Worm (Caenorhabditis elegans) whole organism, L2 larva: ENCODE measurements around the gene R10D12.13.
A peak's percentile ranks its signal among the peaks of the same experiment; 100 is the strongest.

Experiments used
- C34F6.9 ChIP-seq: fragments of 150-350 bp; optimal IDR thresholded peaks from 2 replicates; lab custom pipeline; 2014; ENCODE audit warnings: missing biosample characterization, missing genetic modification characterization
- F13H6.1 ChIP-seq: sonication (generic microtip); optimal IDR thresholded peaks from 2 replicates; lab custom pipeline; 2016; ENCODE audit warnings: missing genetic modification characterization, missing compliant biosample characterization
- R02D3.7 ChIP-seq: fragments of 150-350 bp; optimal IDR thresholded peaks from 2 replicates; lab custom pipeline; 2014; ENCODE audit warnings: missing biosample characterization, missing genetic modification characterization
- Y55F3AM.14 ChIP-seq: fragments of 200-800 bp; sonication (Bioruptor generic); optimal IDR thresholded peaks from 2 replicates; lab custom pipeline; 2018; ENCODE audit warnings: mild to moderate bottlenecking, missing genetic modification characterization, missing compliant biosample characterization
- ZK546.5 ChIP-seq: sonication (generic microtip); optimal IDR thresholded peaks from 2 replicates; lab custom pipeline; 2017; ENCODE audit warnings: missing biosample characterization, missing genetic modification characterization
- alr-1 ChIP-seq: fragments of 150-350 bp; optimal IDR thresholded peaks from 2 replicates; lab custom pipeline; 2014; ENCODE audit warnings: missing biosample characterization, missing genetic modification characterization
- aly-2 ChIP-seq: fragments of 150-350 bp; optimal IDR thresholded peaks from 2 replicates; lab custom pipeline; 2014; ENCODE audit warnings: missing biosample characterization, missing genetic modification characterization
- ama-1 ChIP-seq: fragments of 150-350 bp; optimal IDR thresholded peaks from 2 replicates; lab custom pipeline; 2018; ENCODE audit warnings: inconsistent platforms
- blmp-1 ChIP-seq: sonication (generic microtip); optimal IDR thresholded peaks from 2 replicates; lab custom pipeline; 2017; ENCODE audit warnings: missing genetic modification characterization, mild to moderate bottlenecking, missing compliant biosample characterization, antibody characterized with exemption, moderate library complexity; ENCODE audit not compliant: insufficient read depth
- ceh-16 ChIP-seq: fragments of 150-350 bp; optimal IDR thresholded peaks from 2 replicates; lab custom pipeline; 2014; ENCODE audit warnings: missing biosample characterization, missing genetic modification characterization
- crh-2 ChIP-seq: sonication (generic microtip); optimal IDR thresholded peaks from 2 replicates; lab custom pipeline; 2017; ENCODE audit warnings: missing biosample characterization, missing genetic modification characterization
- dmd-4 ChIP-seq: sonication (generic microtip); optimal IDR thresholded peaks from 2 replicates; lab custom pipeline; 2017; ENCODE audit warnings: missing biosample characterization, missing genetic modification characterization
- egl-27 ChIP-seq: sonication (generic microtip); optimal IDR thresholded peaks from 3 replicates; lab custom pipeline; 2017; ENCODE audit warnings: missing biosample characterization, missing genetic modification reagents, missing genetic modification characterization
- elt-1 ChIP-seq: fragments of 150-350 bp; optimal IDR thresholded peaks from 2 replicates; lab custom pipeline; 2014; ENCODE audit warnings: missing biosample characterization, missing genetic modification characterization
- elt-3 ChIP-seq: sonication (generic microtip); optimal IDR thresholded peaks from 2 replicates; lab custom pipeline; 2017; ENCODE audit warnings: missing biosample characterization, missing genetic modification characterization
- gmeb-1 ChIP-seq: fragments of 150-350 bp; optimal IDR thresholded peaks from 2 replicates; lab custom pipeline; 2014; ENCODE audit warnings: missing biosample characterization, missing genetic modification characterization
- lin-11 ChIP-seq: fragments of 150-350 bp; sonication (generic microtip); optimal IDR thresholded peaks from 2 replicates; lab custom pipeline; 2014; ENCODE audit warnings: missing biosample characterization, missing genetic modification characterization, inconsistent platforms, mixed read lengths
- lin-13 ChIP-seq: fragments of 150-350 bp; optimal IDR thresholded peaks from 2 replicates; lab custom pipeline; 2014; ENCODE audit warnings: missing biosample characterization, missing genetic modification reagents, missing genetic modification characterization
- lin-39 ChIP-seq: fragments of 150-350 bp; optimal IDR thresholded peaks from 2 replicates; lab custom pipeline; 2014; ENCODE audit warnings: missing biosample characterization, missing genetic modification reagents, missing genetic modification characterization
- lsy-2 ChIP-seq, 2 experiments: fragments of 150-350 bp in 1 of 2; sonication (generic microtip) in 1 of 2; optimal IDR thresholded peaks; 2 replicates each; lab custom pipeline; 2014 to 2017; ENCODE audit warnings: missing biosample characterization in 2 of 2, missing genetic modification characterization in 2 of 2
- mab-5 ChIP-seq: fragments of 150-350 bp; optimal IDR thresholded peaks from 2 replicates; lab custom pipeline; 2014; ENCODE audit warnings: missing biosample characterization, missing genetic modification characterization
- mbf-1 ChIP-seq: sonication (generic microtip); optimal IDR thresholded peaks from 2 replicates; lab custom pipeline; 2017; ENCODE audit warnings: missing biosample characterization, missing genetic modification characterization
- mdl-1 ChIP-seq, 2 experiments: fragments of 150-350 bp in 1 of 2; sonication (generic microtip) in 1 of 2; optimal IDR thresholded peaks; 2 replicates each; lab custom pipeline; 2017; ENCODE audit warnings: missing biosample characterization in 2 of 2, missing genetic modification characterization in 2 of 2
- nhr-10 ChIP-seq: sonication (generic microtip); optimal IDR thresholded peaks from 2 replicates; lab custom pipeline; 2017; ENCODE audit warnings: missing biosample characterization, missing genetic modification characterization
- nhr-11 ChIP-seq: fragments of 150-350 bp; optimal IDR thresholded peaks from 2 replicates; lab custom pipeline; 2014; ENCODE audit warnings: missing biosample characterization, missing genetic modification characterization
- nhr-12 ChIP-seq: fragments of 150-350 bp; optimal IDR thresholded peaks from 2 replicates; lab custom pipeline; 2014; ENCODE audit warnings: missing biosample characterization, missing genetic modification characterization
- nhr-129 ChIP-seq: fragments of 150-350 bp; optimal IDR thresholded peaks from 2 replicates; lab custom pipeline; 2014; ENCODE audit warnings: missing biosample characterization, missing genetic modification characterization
- nhr-21 ChIP-seq: fragments of 150-350 bp; optimal IDR thresholded peaks from 2 replicates; lab custom pipeline; 2014; ENCODE audit warnings: missing biosample characterization, missing genetic modification characterization
- nhr-23 ChIP-seq: fragments of 150-350 bp; optimal IDR thresholded peaks from 2 replicates; lab custom pipeline; 2014; ENCODE audit warnings: missing biosample characterization, missing genetic modification reagents, missing genetic modification characterization
- nhr-237 ChIP-seq: fragments of 150-350 bp; optimal IDR thresholded peaks from 2 replicates; lab custom pipeline; 2014; ENCODE audit warnings: missing biosample characterization, missing genetic modification characterization
- nhr-25 ChIP-seq: fragments of 150-350 bp; sonication (generic microtip); optimal IDR thresholded peaks from 3 replicates; lab custom pipeline; 2014; ENCODE audit warnings: missing biosample characterization, missing genetic modification characterization
- nhr-6 ChIP-seq: fragments of 150-350 bp; optimal IDR thresholded peaks from 2 replicates; lab custom pipeline; 2014; ENCODE audit warnings: missing biosample characterization, missing genetic modification characterization
- nhr-77 ChIP-seq: fragments of 150-350 bp; optimal IDR thresholded peaks from 2 replicates; lab custom pipeline; 2014; ENCODE audit warnings: missing biosample characterization, missing genetic modification characterization
- peb-1 ChIP-seq: fragments of 150-350 bp; optimal IDR thresholded peaks from 2 replicates; lab custom pipeline; 2014; ENCODE audit warnings: missing biosample characterization, missing genetic modification characterization
- sem-4 ChIP-seq: fragments of 150-350 bp; optimal IDR thresholded peaks from 2 replicates; lab custom pipeline; 2014; ENCODE audit warnings: missing biosample characterization, missing genetic modification reagents, missing genetic modification characterization
- skn-1 ChIP-seq: sonication (generic microtip); optimal IDR thresholded peaks from 2 replicates; lab custom pipeline; 2017; ENCODE audit warnings: missing biosample characterization, missing genetic modification characterization
- sma-3 ChIP-seq: sonication (generic microtip); optimal IDR thresholded peaks from 2 replicates; lab custom pipeline; 2016; ENCODE audit warnings: missing genetic modification reagents, missing genetic modification characterization, missing compliant biosample characterization
- sma-9 ChIP-seq, 2 experiments: fragments of 150-350 bp in 1 of 2; sonication (generic microtip) in 1 of 2; optimal IDR thresholded peaks; 2 replicates each; lab custom pipeline; 2014 to 2016; ENCODE audit warnings: missing genetic modification characterization in 2 of 2, mild to moderate bottlenecking in 1 of 2, missing biosample characterization in 1 of 2, missing compliant biosample characterization in 1 of 2, missing genetic modification reagents in 1 of 2, moderate library complexity in 1 of 2
- snpc-4 ChIP-seq: fragments of 150-350 bp; optimal IDR thresholded peaks from 2 replicates; lab custom pipeline; 2014; ENCODE audit warnings: missing biosample characterization, missing genetic modification characterization
- unc-39 ChIP-seq: fragments of 150-350 bp; optimal IDR thresholded peaks from 2 replicates; lab custom pipeline; 2014; ENCODE audit warnings: missing biosample characterization, missing genetic modification characterization
- unc-55 ChIP-seq: fragments of 150-350 bp; sonication (generic microtip); optimal IDR thresholded peaks from 3 replicates; lab custom pipeline; 2014; ENCODE audit warnings: missing biosample characterization, missing genetic modification reagents, missing genetic modification characterization
- unc-62 ChIP-seq: fragments of 150-350 bp; optimal IDR thresholded peaks from 2 replicates; lab custom pipeline; 2014; ENCODE audit warnings: missing biosample characterization, missing genetic modification reagents, missing genetic modification characterization
- zag-1 ChIP-seq: fragments of 150-350 bp; optimal IDR thresholded peaks from 2 replicates; lab custom pipeline; 2014; ENCODE audit warnings: missing biosample characterization, missing genetic modification characterization
- ztf-1 ChIP-seq: fragments of 200-800 bp; sonication (Bioruptor generic); conservative IDR thresholded peaks from 2 replicates; pipeline ENCODE4 v1.3.6; 2022; ENCODE audit warnings: missing genetic modification characterization, missing compliant biosample characterization
- ztf-11 ChIP-seq: sonication (generic microtip); optimal IDR thresholded peaks from 2 replicates; lab custom pipeline; 2017; ENCODE audit warnings: missing biosample characterization, missing genetic modification characterization
- ztf-4 ChIP-seq: fragments of 150-350 bp; optimal IDR thresholded peaks from 2 replicates; lab custom pipeline; 2014; ENCODE audit warnings: missing biosample characterization, missing genetic modification characterization

R10D12.13 gene

DNA sequence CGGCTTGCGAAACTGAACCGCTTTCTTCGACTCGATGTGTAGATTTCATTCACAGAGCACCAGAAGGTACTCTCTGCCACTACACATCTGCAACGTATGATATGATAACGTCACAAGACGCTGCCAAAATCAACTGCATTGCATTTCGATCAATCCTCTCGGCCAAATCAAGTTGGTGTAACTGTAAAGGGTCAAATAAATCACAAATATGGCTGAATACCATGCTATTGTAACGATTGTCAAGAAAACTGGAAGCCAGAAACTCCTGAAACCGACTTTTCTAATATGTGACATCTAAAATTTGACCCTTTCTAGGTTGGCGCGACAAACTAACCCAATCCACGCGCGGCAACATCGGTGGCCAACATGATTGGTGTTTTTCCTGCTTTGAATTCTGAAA is 47.8 kb downstream of the R10D12.13 start:
- TF ChIP-seq crh-2: no peak
- TF ChIP-seq nhr-11: no peak
- TF ChIP-seq ceh-16: no peak
- TF ChIP-seq ztf-1 (GFP tag; lab: Robert Waterston, UW): no peak
- TF ChIP-seq sma-9 (GFP tag; optimal IDR thresholded peaks at IDR 0.05; lab: Kevin White, UChicago): no peak
- TF ChIP-seq sma-9 (tag; optimal IDR thresholded peaks at IDR 0.05; lab: Kevin White, UChicago): no peak
- TF ChIP-seq sma-3 (GFP tag; lab: Kevin White, UChicago): no peak
- TF ChIP-seq nhr-23: no peak
- TF ChIP-seq ama-1 (lab: Kevin White, UChicago): no peak
- no peak for TF ChIP-seq lin-11 (tag; lab: Kevin White, UChicago)
- no peak for TF ChIP-seq snpc-4 (tag; lab: Kevin White, UChicago)
- no peak for TF ChIP-seq unc-55 (GFP tag; lab: Kevin White, UChicago)
- no peak for TF ChIP-seq C34F6.9 (tag; lab: Kevin White, UChicago)
- TF ChIP-seq nhr-21 (tag; lab: Kevin White, UChicago): no peak
- no peak for TF ChIP-seq mdl-1 (tag; optimal IDR thresholded peaks at IDR 0.05; lab: Kevin White, UChicago)
- TF ChIP-seq nhr-10 (tag; lab: Kevin White, UChicago): no peak
- no peak for TF ChIP-seq gmeb-1 (tag; lab: Kevin White, UChicago)
- TF ChIP-seq mab-5 (tag; lab: Kevin White, UChicago): no peak
- TF ChIP-seq nhr-25 (tag; lab: Kevin White, UChicago): no peak
- TF ChIP-seq zag-1 (tag; lab: Kevin White, UChicago): no peak
- no peak for TF ChIP-seq lin-39 (tag; lab: Kevin White, UChicago)
- TF ChIP-seq, all 48 proteins: peak for 0

DNA sequence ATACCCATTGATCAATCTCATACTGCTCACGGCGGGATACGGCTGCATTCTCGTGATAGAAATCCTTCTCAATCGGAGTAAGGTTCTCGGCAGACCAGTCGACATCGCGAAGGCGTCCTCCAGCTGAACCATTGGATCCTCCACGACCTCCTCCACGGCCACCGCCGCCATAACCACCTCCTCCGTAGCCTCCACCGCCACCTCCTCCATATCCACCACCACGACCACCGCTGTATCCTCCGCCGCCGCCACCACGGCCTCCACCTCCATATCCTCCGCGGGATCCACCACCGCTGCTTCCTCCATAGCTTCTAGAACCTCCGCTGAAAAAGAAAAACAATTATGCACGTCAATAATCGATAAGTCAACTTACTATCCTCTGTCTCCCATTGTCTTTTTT is 49.2 kb downstream of the R10D12.13 start:
- TF ChIP-seq blmp-1 (tag; lab: Kevin White, UChicago): no peak

ce11 chrV:14012002-14012554 is 49.9 kb downstream of the R10D12.13 start, which contains the start of the genes ddx-17 and aip-1:
Gene ddx-17 (minus strand): TSS chrV:14012052.
Gene aip-1 (plus strand): TSS chrV:14012333.
- TF ChIP-seq gmeb-1 (tag; lab: Kevin White, UChicago): peak; percentile 65
- no peak for TF ChIP-seq Y55F3AM.14
- TF ChIP-seq nhr-10 (tag; lab: Kevin White, UChicago): peak; percentile 23
- no peak for TF ChIP-seq nhr-77 (tag; lab: Kevin White, UChicago)
- TF ChIP-seq ztf-1 (GFP tag; lab: Robert Waterston, UW): no peak
- no peak for TF ChIP-seq nhr-237 (tag; lab: Kevin White, UChicago)
- peak; percentile 59 for TF ChIP-seq snpc-4 (tag; lab: Kevin White, UChicago)
- peak; percentile 33 for TF ChIP-seq lin-13 (GFP tag; lab: Kevin White, UChicago)
- no peak for TF ChIP-seq aly-2 (tag; lab: Kevin White, UChicago)
- TF ChIP-seq unc-62 (GFP tag; lab: Kevin White, UChicago): no peak
- TF ChIP-seq nhr-23: no peak
- TF ChIP-seq mab-5 (tag; lab: Kevin White, UChicago): peak; percentile 25
- TF ChIP-seq lin-39 (tag; lab: Kevin White, UChicago): no peak
- peak; percentile 86 for TF ChIP-seq nhr-129
- TF ChIP-seq ztf-11 (tag; lab: Kevin White, UChicago): no peak
- TF ChIP-seq ama-1 (lab: Kevin White, UChicago): peak; percentile 83
- peak; percentile 74 for TF ChIP-seq nhr-25 (tag; lab: Kevin White, UChicago)
- TF ChIP-seq lsy-2 (tag; optimal IDR thresholded peaks at IDR 0.05; lab: Kevin White, UChicago): peak; percentile 35 to 87
- TF ChIP-seq zag-1 (tag; lab: Kevin White, UChicago): no peak
- TF ChIP-seq skn-1 (tag; lab: Kevin White, UChicago): peak; percentile 87
- no peak for TF ChIP-seq unc-39
- TF ChIP-seq ZK546.5 (tag; lab: Kevin White, UChicago): no peak
- no peak for TF ChIP-seq alr-1 (tag; lab: Kevin White, UChicago)
- no peak for TF ChIP-seq ceh-16
- TF ChIP-seq R02D3.7: no peak
- peak; percentile 23 for TF ChIP-seq ztf-4 (tag; lab: Kevin White, UChicago)
- no peak for TF ChIP-seq mbf-1
- TF ChIP-seq elt-3 (tag; lab: Kevin White, UChicago): no peak
- TF ChIP-seq F13H6.1: peak; percentile 55
- TF ChIP-seq crh-2: peak; percentile 88
- no peak for TF ChIP-seq dmd-4
- peak; percentile 51 for TF ChIP-seq nhr-21 (tag; lab: Kevin White, UChicago)
- TF ChIP-seq nhr-6: no peak
- no peak for TF ChIP-seq peb-1 (tag; lab: Kevin White, UChicago)
- peak; percentile 67 for TF ChIP-seq sma-9 (GFP tag; optimal IDR thresholded peaks at IDR 0.05; lab: Kevin White, UChicago)
- no peak for TF ChIP-seq sma-9 (tag; optimal IDR thresholded peaks at IDR 0.05; lab: Kevin White, UChicago)
- TF ChIP-seq sem-4: peak; percentile 2
- TF ChIP-seq unc-55 (GFP tag; lab: Kevin White, UChicago): peak; percentile 88
- peak; percentile 34 for TF ChIP-seq sma-3 (GFP tag; lab: Kevin White, UChicago)
- TF ChIP-seq C34F6.9 (tag; lab: Kevin White, UChicago): peak; percentile 92
- no peak for TF ChIP-seq nhr-11
- no peak for TF ChIP-seq mdl-1 (tag; optimal IDR thresholded peaks at IDR 0.05; lab: Kevin White, UChicago)
- no peak for TF ChIP-seq egl-27 (tag; lab: Kevin White, UChicago)
- no peak for TF ChIP-seq elt-1 (tag; lab: Kevin White, UChicago)
- TF ChIP-seq lin-11 (tag; lab: Kevin White, UChicago): peak; percentile 58
- no peak for TF ChIP-seq nhr-12 (tag; lab: Kevin White, UChicago)
- peak; percentile 36 for TF ChIP-seq blmp-1 (tag; lab: Kevin White, UChicago)
